Worm (Caenorhabditis elegans) whole organism, L4 larva: Measurements from ENCODE around the gene arx-2.

Source experiments
- D1046.2 ChIP-seq: fragments of 200-800 bp; sonication (Bioruptor generic); IDR thresholded peaks from 2 replicates; pipeline ENCODE4 v1.3.6; 2022; ENCODE audit warnings: missing genetic modification characterization, missing compliant biosample characterization
- ZK546.5 ChIP-seq, 2 experiments: sonication (generic microtip); optimal IDR thresholded peaks; 2 replicates each; lab custom pipeline; 2017; ENCODE audit warnings: missing biosample characterization in 2 of 2, missing genetic modification characterization in 2 of 2
- ceh-32 ChIP-seq: sonication (generic microtip); optimal IDR thresholded peaks from 2 replicates; lab custom pipeline; 2016; ENCODE audit warnings: mild to moderate bottlenecking, missing genetic modification characterization, missing compliant biosample characterization; ENCODE audit not compliant: poor library complexity
- dmd-8 ChIP-seq: fragments of 200-800 bp; sonication (Bioruptor generic); IDR thresholded peaks from 2 replicates; pipeline ENCODE4 v1.3.6; 2022; ENCODE audit warnings: missing genetic modification characterization, missing compliant biosample characterization
- hmg-1.1 ChIP-seq: fragments of 200-800 bp; sonication (Bioruptor generic); IDR thresholded peaks from 2 replicates; pipeline ENCODE4 v1.3.6; 2022; ENCODE audit warnings: missing genetic modification reagents, missing genetic modification characterization, missing compliant biosample characterization
- nhr-10 ChIP-seq: fragments of 150-350 bp; optimal IDR thresholded peaks from 2 replicates; lab custom pipeline; 2014; ENCODE audit warnings: missing biosample characterization, missing genetic modification characterization
- nhr-6 ChIP-seq: fragments of 150-350 bp; optimal IDR thresholded peaks from 2 replicates; lab custom pipeline; 2014; ENCODE audit warnings: missing biosample characterization, missing genetic modification characterization
- nhr-77 ChIP-seq: fragments of 150-350 bp; optimal IDR thresholded peaks from 2 replicates; lab custom pipeline; 2014; ENCODE audit warnings: missing biosample characterization, missing genetic modification characterization
- sdz-12 ChIP-seq: fragments of 200-800 bp; sonication (Bioruptor generic); optimal IDR thresholded peaks from 2 replicates; lab custom pipeline; 2018; ENCODE audit warnings: mild to moderate bottlenecking, missing genetic modification characterization, missing compliant biosample characterization
- spr-3 ChIP-seq: fragments of 200-800 bp; sonication (Bioruptor generic); optimal IDR thresholded peaks from 2 replicates; lab custom pipeline; 2018; ENCODE audit warnings: mild to moderate bottlenecking, missing genetic modification characterization, missing compliant biosample characterization
- vab-7 ChIP-seq: fragments of 200-800 bp; sonication (Bioruptor generic); IDR thresholded peaks from 2 replicates; pipeline ENCODE4 v1.3.6; 2022; ENCODE audit warnings: missing genetic modification reagents, missing genetic modification characterization, missing compliant biosample characterization

Gene arx-2

DNA sequence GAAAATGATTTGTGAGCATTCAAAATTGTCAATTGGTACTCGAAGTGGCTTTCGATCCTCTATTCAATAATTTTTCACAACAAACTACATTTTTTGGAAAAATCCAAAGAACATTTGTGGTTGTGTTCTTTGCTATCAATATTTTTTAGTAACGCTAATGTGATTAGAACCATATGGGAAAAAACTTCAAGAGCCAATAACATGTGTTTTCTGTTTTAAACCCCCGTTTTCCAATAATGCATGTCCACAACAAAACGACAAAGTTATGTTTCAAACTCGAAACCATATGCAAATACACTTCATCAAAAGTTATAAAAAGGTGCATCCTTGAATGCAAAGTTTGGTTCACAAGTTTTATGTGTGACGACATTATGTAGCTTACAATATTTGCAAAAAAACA is 52.3 kb downstream of the arx-2 start:
- TF ChIP-seq nhr-6 (tag; lab: Kevin White, UChicago) (no peak), sdz-12 (no peak), vab-7 (no peak), nhr-77 (tag; lab: Kevin White, UChicago) (no peak), ceh-32 (tag; lab: Kevin White, UChicago) (no peak), D1046.2 (GFP tag; lab: Robert Waterston, UW) (no peak), spr-3 (GFP tag; lab: Kevin White, UChicago) (no peak), hmg-1.1 (no peak), ZK546.5 (tag; optimal IDR thresholded peaks at IDR 0.05; lab: Kevin White, UChicago) (no peak), dmd-8 (no peak), nhr-10 (tag; lab: Kevin White, UChicago) (no peak)
